Worm (Caenorhabditis elegans) whole organism, L2 larva: Measurements from ENCODE around the gene srlf-14.

Experiments used
- ama-1 ChIP-seq: fragments of 150-350 bp; optimal IDR thresholded peaks from 2 replicates; lab custom pipeline; 2018; ENCODE audit warnings: inconsistent platforms
- ceh-82 ChIP-seq: fragments of 150-350 bp; optimal IDR thresholded peaks from 2 replicates; lab custom pipeline; 2014; ENCODE audit warnings: missing biosample characterization, missing genetic modification characterization
- egl-27 ChIP-seq: sonication (generic microtip); optimal IDR thresholded peaks from 3 replicates; lab custom pipeline; 2017; ENCODE audit warnings: missing biosample characterization, missing genetic modification reagents, missing genetic modification characterization
- elt-1 ChIP-seq: fragments of 150-350 bp; optimal IDR thresholded peaks from 2 replicates; lab custom pipeline; 2014; ENCODE audit warnings: missing biosample characterization, missing genetic modification characterization
- elt-3 ChIP-seq: sonication (generic microtip); optimal IDR thresholded peaks from 2 replicates; lab custom pipeline; 2017; ENCODE audit warnings: missing biosample characterization, missing genetic modification characterization
- mdl-1 ChIP-seq, 2 experiments: fragments of 150-350 bp in 1 of 2; sonication (generic microtip) in 1 of 2; optimal IDR thresholded peaks; 2 replicates each; lab custom pipeline; 2017; ENCODE audit warnings: missing biosample characterization in 2 of 2, missing genetic modification characterization in 2 of 2
- nhr-12 ChIP-seq: fragments of 150-350 bp; optimal IDR thresholded peaks from 2 replicates; lab custom pipeline; 2014; ENCODE audit warnings: missing biosample characterization, missing genetic modification characterization
- nhr-25 ChIP-seq: fragments of 150-350 bp; sonication (generic microtip); optimal IDR thresholded peaks from 3 replicates; lab custom pipeline; 2014; ENCODE audit warnings: missing biosample characterization, missing genetic modification characterization
- peb-1 ChIP-seq: fragments of 150-350 bp; optimal IDR thresholded peaks from 2 replicates; lab custom pipeline; 2014; ENCODE audit warnings: missing biosample characterization, missing genetic modification characterization

DNA sequence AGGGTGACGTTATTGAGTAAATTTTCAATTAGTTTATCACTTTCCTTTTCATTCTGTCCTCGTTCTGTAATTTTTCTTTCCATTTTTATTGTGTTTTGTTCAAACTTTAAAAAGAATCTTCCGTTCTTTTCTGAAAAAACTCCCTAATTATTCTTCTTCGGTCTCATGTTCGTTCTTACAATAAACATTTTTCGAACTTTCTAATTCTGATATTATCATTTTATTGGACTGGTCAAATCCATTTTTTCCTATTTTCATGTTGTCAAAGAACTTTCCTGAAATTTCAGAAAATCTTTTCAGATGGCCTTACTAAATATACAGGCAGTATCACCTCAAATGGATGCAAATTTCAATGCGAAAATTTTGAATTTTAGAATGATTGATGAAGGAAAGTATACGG lies 30.1 kb downstream of the srlf-14 start, which contains the start of gene nish-1:
- TF ChIP-seq elt-1 (tag; lab: Kevin White, UChicago), result no peak
- no peak for TF ChIP-seq elt-3 (tag; lab: Kevin White, UChicago)
- TF ChIP-seq ama-1 (lab: Kevin White, UChicago), result no peak
- no peak for TF ChIP-seq nhr-25 (tag; lab: Kevin White, UChicago)
- TF ChIP-seq mdl-1 (tag; optimal IDR thresholded peaks at IDR 0.05; lab: Kevin White, UChicago), result no peak
- no peak for TF ChIP-seq ceh-82 (tag; lab: Kevin White, UChicago)
- no peak for TF ChIP-seq nhr-12 (tag; lab: Kevin White, UChicago)
- no peak for TF ChIP-seq egl-27 (tag; lab: Kevin White, UChicago)
- TF ChIP-seq peb-1, result no peak
